Fruit fly (Drosophila melanogaster) whole organism, embryonic: Measurements from ENCODE around the gene Myo95E.
A peak's percentile ranks its signal among the peaks of the same experiment; 100 is the strongest.

Experiments
- Ada2b ChIP-seq: fragments of 200-800 bp; sonication (Bioruptor generic); IDR thresholded peaks from 2 replicates; pipeline ENCODE4 v1.3.6; 2022; ENCODE audit warnings: missing biosample characterization, missing genetic modification characterization
- Aef1 ChIP-seq: fragments of 200-800 bp; sonication (Bioruptor generic); IDR thresholded peaks from 3 replicates; pipeline ENCODE4 v1.3.6; 2022; ENCODE audit warnings: missing biosample characterization, missing genetic modification characterization
- Antp ChIP-seq: fragments of 200-800 bp; sonication (Bioruptor generic); optimal IDR thresholded peaks from 3 replicates; lab custom pipeline; 2016; ENCODE audit warnings: missing biosample characterization, missing genetic modification characterization
- Atf3 ChIP-seq: fragments of 200-800 bp; sonication (Bioruptor generic); optimal IDR thresholded peaks from 3 replicates; lab custom pipeline; 2016; ENCODE audit warnings: missing biosample characterization, missing genetic modification characterization
- Awh ChIP-seq: fragments of 200-800 bp; sonication (Bioruptor generic); IDR thresholded peaks from 2 replicates; pipeline ENCODE4, ENCODE4 v1.3.6; 2022; ENCODE audit warnings: missing biosample characterization, missing genetic modification characterization
- Bgb ChIP-seq: fragments of 200-800 bp; sonication (Bioruptor generic); IDR thresholded peaks from 2 replicates; pipeline ENCODE4 v1.3.6; 2022; ENCODE audit warnings: missing biosample characterization, missing genetic modification characterization; ENCODE audit not compliant: partially characterized antibody
- Blimp-1 ChIP-seq: fragments of 200-800 bp; sonication (Bioruptor generic); optimal IDR thresholded peaks from 3 replicates; lab custom pipeline; 2018; ENCODE audit warnings: missing biosample characterization, missing genetic modification characterization, mild to moderate bottlenecking, moderate library complexity, missing genetic modification reagents
- C15 ChIP-seq: fragments of 200-800 bp; sonication (Bioruptor generic); IDR thresholded peaks from 3 replicates; pipeline ENCODE4 v1.3.6; 2022; ENCODE audit warnings: missing biosample characterization, missing genetic modification characterization
- CG1024 ChIP-seq: fragments of 200-800 bp; sonication (Bioruptor generic); IDR thresholded peaks from 2 replicates; pipeline ENCODE4 v1.3.6; 2022; ENCODE audit warnings: missing biosample characterization, missing genetic modification characterization
- CG10462 ChIP-seq: fragments of 200-800 bp; sonication (Bioruptor generic); optimal IDR thresholded peaks from 2 replicates; lab custom pipeline; 2016; ENCODE audit warnings: missing biosample characterization, missing genetic modification characterization
- CG10654 ChIP-seq: fragments of 200-800 bp; sonication (Bioruptor generic); optimal IDR thresholded peaks from 2 replicates; lab custom pipeline; 2016; ENCODE audit warnings: missing biosample characterization, missing genetic modification characterization
- CG10959 ChIP-seq: fragments of 200-800 bp; sonication (Bioruptor generic); IDR thresholded peaks from 2 replicates; pipeline ENCODE4 v1.3.6; 2022; ENCODE audit warnings: missing biosample characterization, missing genetic modification characterization
- CG15696 ChIP-seq: fragments of 200-800 bp; sonication (Bioruptor generic); optimal IDR thresholded peaks from 2 replicates; lab custom pipeline; 2019; ENCODE audit warnings: missing biosample characterization, mild to moderate bottlenecking, missing genetic modification characterization, moderate library complexity
- CG17328 ChIP-seq: fragments of 200-800 bp; sonication (Bioruptor generic); IDR thresholded peaks from 2 replicates; pipeline ENCODE4 v1.3.6; 2022; ENCODE audit warnings: missing biosample characterization, missing genetic modification characterization
- CG17829 ChIP-seq: fragments of 200-800 bp; optimal IDR thresholded peaks from 2 replicates; lab custom pipeline; 2019; ENCODE audit warnings: missing biosample characterization, mild to moderate bottlenecking, missing genetic modification characterization, moderate library complexity
- CG18476 ChIP-seq: fragments of 200-800 bp; sonication (Bioruptor generic); optimal IDR thresholded peaks from 2 replicates; lab custom pipeline; 2016; ENCODE audit warnings: missing biosample characterization, mild to moderate bottlenecking, missing genetic modification characterization
- CG2202 ChIP-seq: fragments of 200-800 bp; sonication (Bioruptor generic); optimal IDR thresholded peaks from 2 replicates; lab custom pipeline; 2018; ENCODE audit warnings: missing biosample characterization, mild to moderate bottlenecking, missing genetic modification characterization
- CG2712 ChIP-seq: fragments of 200-800 bp; optimal IDR thresholded peaks from 3 replicates; lab custom pipeline; 2019; ENCODE audit warnings: missing biosample characterization, mild to moderate bottlenecking, missing genetic modification characterization, moderate library complexity
- CG31365 ChIP-seq: fragments of 200-800 bp; sonication (Bioruptor generic); optimal IDR thresholded peaks from 2 replicates; lab custom pipeline; 2018; ENCODE audit warnings: missing biosample characterization, mild to moderate bottlenecking, missing genetic modification characterization
- CG32532 ChIP-seq: fragments of 200-800 bp; sonication (Bioruptor generic); IDR thresholded peaks from 2 replicates; pipeline ENCODE4 v1.3.6; 2022; ENCODE audit warnings: missing biosample characterization, missing genetic modification characterization
- CG33213 ChIP-seq: fragments of 200-800 bp; sonication (Bioruptor generic); optimal IDR thresholded peaks from 3 replicates; lab custom pipeline; 2016; ENCODE audit warnings: missing biosample characterization, missing genetic modification characterization
- CG3407 ChIP-seq: fragments of 200-800 bp; sonication (Bioruptor generic); optimal IDR thresholded peaks from 2 replicates; lab custom pipeline; 2018; ENCODE audit warnings: missing biosample characterization, mild to moderate bottlenecking, missing genetic modification characterization
- CG34376 ChIP-seq: fragments of 200-800 bp; sonication (Bioruptor generic); optimal IDR thresholded peaks from 2 replicates; lab custom pipeline; 2018; ENCODE audit warnings: missing biosample characterization, mild to moderate bottlenecking, missing genetic modification characterization
- CG4404 ChIP-seq: fragments of 200-800 bp; sonication (Bioruptor generic); IDR thresholded peaks from 2 replicates; pipeline ENCODE4 v1.3.6; 2022; ENCODE audit warnings: missing biosample characterization, missing genetic modification characterization
- CG7987 ChIP-seq: fragments of 200-800 bp; sonication (Bioruptor generic); optimal IDR thresholded peaks from 2 replicates; lab custom pipeline; 2018; ENCODE audit warnings: missing biosample characterization, mild to moderate bottlenecking, missing genetic modification characterization, moderate library complexity
- CG8478 ChIP-seq: fragments of >200 bp; optimal IDR thresholded peaks from 2 replicates; lab custom pipeline; 2018
- Elba2 ChIP-seq: fragments of 200-800 bp; sonication (Bioruptor generic); optimal IDR thresholded peaks from 3 replicates; lab custom pipeline; 2016; ENCODE audit warnings: missing biosample characterization, missing genetic modification characterization
- H15 ChIP-seq: fragments of 200-800 bp; sonication (Bioruptor generic); IDR thresholded peaks from 3 replicates; pipeline ENCODE4 v1.3.6; 2022; ENCODE audit warnings: missing biosample characterization, missing genetic modification characterization
- HLH3B ChIP-seq: fragments of 200-800 bp; sonication (Bioruptor generic); IDR thresholded peaks from 2 replicates; pipeline ENCODE4 v1.3.6; 2022; ENCODE audit warnings: missing biosample characterization, missing genetic modification characterization
- Hand ChIP-seq: fragments of 200-800 bp; sonication (Bioruptor generic); optimal IDR thresholded peaks from 2 replicates; lab custom pipeline; 2017; ENCODE audit warnings: mild to moderate bottlenecking, missing biosample characterization, missing genetic modification reagents, missing genetic modification characterization
- Med ChIP-seq: fragments of 200-800 bp; sonication (Bioruptor generic); peaks from one replicate; lab custom pipeline; 2016; ENCODE audit warnings: missing biosample characterization, missing genetic modification characterization, mild to moderate bottlenecking, inconsistent platforms, moderate library complexity
- Mes4 ChIP-seq: fragments of 200-800 bp; sonication (Bioruptor generic); optimal IDR thresholded peaks from 2 replicates; lab custom pipeline; 2016; ENCODE audit warnings: missing biosample characterization, missing genetic modification characterization
- Nf-YA ChIP-seq: fragments of 200-800 bp; sonication (Bioruptor generic); IDR thresholded peaks from 2 replicates; pipeline ENCODE4 v1.3.6; 2022; ENCODE audit warnings: missing biosample characterization, missing genetic modification characterization
- Stat92E ChIP-seq, 3 experiments: fragments of >200 bp in 2 of 3; fragments of 200-800 bp in 1 of 3; sonication (Bioruptor generic) in 1 of 3; optimal IDR thresholded peaks; 2 replicates each; lab custom pipeline; 2017 to 2019; ENCODE audit warnings: missing biosample characterization in 3 of 3, missing genetic modification characterization in 3 of 3, mild to moderate bottlenecking in 1 of 3, moderate library complexity in 1 of 3
- ac ChIP-seq: fragments of 200-800 bp; sonication (Bioruptor generic); optimal IDR thresholded peaks from 3 replicates; lab custom pipeline; 2017; ENCODE audit warnings: missing biosample characterization, mild to moderate bottlenecking, missing genetic modification characterization
- ara ChIP-seq: fragments of 200-800 bp; sonication (Bioruptor generic); IDR thresholded peaks from 2 replicates; pipeline ENCODE4 v1.3.6; 2022; ENCODE audit warnings: missing biosample characterization, missing genetic modification characterization
- az2 ChIP-seq: fragments of 200-800 bp; sonication (Bioruptor generic); optimal IDR thresholded peaks from 3 replicates; lab custom pipeline; 2016; ENCODE audit warnings: missing biosample characterization, missing genetic modification characterization
- bbx ChIP-seq: fragments of 200-800 bp; sonication (Bioruptor generic); IDR thresholded peaks from 2 replicates; pipeline ENCODE4 v1.3.6; 2022; ENCODE audit warnings: missing biosample characterization, missing genetic modification characterization; ENCODE audit not compliant: partially characterized antibody
- dimm ChIP-seq: fragments of 200-800 bp; sonication (Bioruptor generic); IDR thresholded peaks from 2 replicates; pipeline ENCODE4 v1.3.6; 2022; ENCODE audit warnings: missing biosample characterization, missing genetic modification characterization
- en ChIP-seq: fragments of 200-800 bp; sonication (Bioruptor generic); optimal IDR thresholded peaks from 2 replicates; lab custom pipeline; 2016; ENCODE audit warnings: missing biosample characterization, missing genetic modification characterization
- eve ChIP-seq, 2 experiments: fragments of >200 bp; optimal IDR thresholded peaks; 2 replicates each; lab custom pipeline; 2017; ENCODE audit warnings: missing biosample characterization in 2 of 2, missing genetic modification characterization in 2 of 2
- ewg ChIP-seq: fragments of 200-800 bp; sonication (Bioruptor generic); optimal IDR thresholded peaks from 3 replicates; lab custom pipeline; 2017; ENCODE audit warnings: mild to moderate bottlenecking, missing biosample characterization, missing genetic modification reagents, missing genetic modification characterization
- exex ChIP-seq: fragments of 200-800 bp; sonication (Bioruptor generic); optimal IDR thresholded peaks from 4 replicates; lab custom pipeline; 2018; ENCODE audit warnings: missing biosample characterization, mild to moderate bottlenecking, missing genetic modification characterization, moderate library complexity
- gfzf ChIP-seq: fragments of 200-800 bp; sonication (Bioruptor generic); optimal IDR thresholded peaks from 2 replicates; lab custom pipeline; 2016; ENCODE audit warnings: missing biosample characterization, mild to moderate bottlenecking, missing genetic modification characterization, moderate library complexity
- hkb ChIP-seq, 2 experiments: fragments of 200-800 bp in 1 of 2; fragments of >200 bp in 1 of 2; sonication (Bioruptor generic) in 1 of 2; IDR thresholded peaks in 1 of 2; optimal IDR thresholded peaks in 1 of 2; 2 replicates each; pipeline versions ENCODE4 v1.3.6 to Lab custom; 2017 to 2022; ENCODE audit warnings: missing biosample characterization in 1 of 2, missing genetic modification characterization in 1 of 2
- pnt ChIP-seq: fragments of 200-800 bp; sonication (Bioruptor generic); optimal IDR thresholded peaks from 3 replicates; lab custom pipeline; 2016; ENCODE audit warnings: missing biosample characterization, missing genetic modification characterization
- repo ChIP-seq: fragments of 200-800 bp; sonication (Bioruptor generic); optimal IDR thresholded peaks from 2 replicates; lab custom pipeline; 2016; ENCODE audit warnings: missing biosample characterization, missing genetic modification characterization
- so ChIP-seq: fragments of 200-800 bp; sonication (Bioruptor generic); IDR thresholded peaks from 3 replicates; pipeline ENCODE4 v1.3.6; 2022; ENCODE audit warnings: missing biosample characterization, missing genetic modification characterization
- tll ChIP-seq, 2 experiments: fragments of 200-800 bp in 1 of 2; fragments of >200 bp in 1 of 2; sonication (Bioruptor generic) in 1 of 2; optimal IDR thresholded peaks; 2 replicates each; lab custom pipeline; 2017 to 2019; ENCODE audit warnings: missing biosample characterization in 2 of 2, missing genetic modification characterization in 2 of 2, mild to moderate bottlenecking in 1 of 2, moderate library complexity in 1 of 2
- vfl ChIP-seq: fragments of 200-800 bp; sonication (Bioruptor generic); optimal IDR thresholded peaks from 2 replicates; lab custom pipeline; 2016; ENCODE audit warnings: missing biosample characterization, missing genetic modification characterization
- wek ChIP-seq: fragments of 200-800 bp; sonication (Bioruptor generic); optimal IDR thresholded peaks from 3 replicates; lab custom pipeline; 2018; ENCODE audit warnings: missing biosample characterization, mild to moderate bottlenecking, missing genetic modification characterization, moderate library complexity

The Myo95E gene

DNA sequence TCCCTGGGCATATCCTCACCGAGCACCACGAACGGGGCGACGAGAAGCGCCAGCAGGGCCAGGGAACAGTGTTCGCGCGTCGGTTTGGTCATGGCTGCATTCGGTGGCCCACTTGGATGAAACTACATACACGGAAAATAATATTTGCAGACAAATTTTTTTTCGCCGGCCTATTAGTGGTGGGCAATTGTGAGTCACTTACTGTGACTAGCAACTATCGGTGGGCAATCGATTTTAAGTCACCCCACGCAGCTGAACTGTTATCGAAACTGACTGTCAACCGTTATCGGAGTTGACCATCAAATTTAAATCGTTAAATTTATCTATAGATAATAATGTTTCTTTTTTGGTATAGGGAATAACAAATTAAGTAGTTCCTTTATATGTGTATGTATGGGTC, 8.1 kb upstream of the Myo95E start, which contains the start of gene CG5510 (continued):
- no peak for TF ChIP-seq CG31365
- TF ChIP-seq wek (GFP tag; lab: Kevin White, UChicago), result no peak
- TF ChIP-seq az2 (GFP tag; lab: Kevin White, UChicago), result peak; percentile 16
- no peak for TF ChIP-seq so (GFP tag; lab: Robert Waterston, UW)
- peak; percentile 76 for TF ChIP-seq CG2712 (tag; lab: Kevin White, UChicago)
- TF ChIP-seq Med (GFP tag; lab: Kevin White, UChicago), result peak; percentile 97
- no peak for TF ChIP-seq CG10462
- peak; percentile 71 for TF ChIP-seq CG17829 (tag; lab: Kevin White, UChicago)
- TF ChIP-seq CG17328 (GFP tag; lab: Robert Waterston, UW), result no peak
- TF ChIP-seq CG10654 (GFP tag; lab: Kevin White, UChicago), result no peak
- no peak for TF ChIP-seq CG8478 (lab: Kevin White, UChicago)
- TF ChIP-seq CG33213 (GFP tag; lab: Kevin White, UChicago), result peak; percentile 11
- TF ChIP-seq gfzf (GFP tag; lab: Kevin White, UChicago), result peak; percentile 43
- TF ChIP-seq C15 (GFP tag; lab: Robert Waterston, UW), result no peak
- TF ChIP-seq Mes4 (GFP tag; lab: Kevin White, UChicago), result no peak
- no peak for TF ChIP-seq Hand (GFP tag; lab: Kevin White, UChicago)
- TF ChIP-seq repo, result peak; percentile 18
- peak; percentile 52 for TF ChIP-seq vfl (GFP tag; lab: Kevin White, UChicago)
- no peak for TF ChIP-seq tll (GFP tag; optimal IDR thresholded peaks at IDR 0.05; lab: Kevin White, UChicago)
- TF ChIP-seq Elba2 (GFP tag; lab: Kevin White, UChicago), result peak; percentile 33
- TF ChIP-seq CG1024 (GFP tag; lab: Robert Waterston, UW), result no peak
- no peak for TF ChIP-seq Nf-YA (GFP tag; lab: Robert Waterston, UW)
- peak; percentile 12 for TF ChIP-seq en (GFP tag; lab: Kevin White, UChicago)
- no peak for TF ChIP-seq eve (GFP tag; optimal IDR thresholded peaks at IDR 0.05; lab: Kevin White, UChicago)
- no peak for TF ChIP-seq ara
- TF ChIP-seq Stat92E (GFP tag; optimal IDR thresholded peaks at IDR 0.05; lab: Kevin White, UChicago), result peak in 1 of 3 experiments; percentile 42
- peak; percentile 48 for TF ChIP-seq CG7987
- peak; percentile 33 for TF ChIP-seq CG18476
- TF ChIP-seq pnt (GFP tag; lab: Kevin White, UChicago), result peak; percentile 7
- no peak for TF ChIP-seq exex
- TF ChIP-seq CG34376 (GFP tag; lab: Kevin White, UChicago), result peak; percentile 22
- TF ChIP-seq hkb (optimal IDR thresholded peaks at IDR 0.05; lab: Kevin White, UChicago), result no peak
- TF ChIP-seq hkb (GFP tag; IDR thresholded peaks at IDR 0.05; lab: Robert Waterston, UW), result no peak
- peak; percentile 25 for TF ChIP-seq Blimp-1 (GFP tag; lab: Kevin White, UChicago)
- peak; percentile 65 for TF ChIP-seq CG32532 (GFP tag; lab: Robert Waterston, UW)
- TF ChIP-seq CG3407, result no peak
- peak; percentile 57; the same call in 2 of the 3 replicates for TF ChIP-seq Aef1 (GFP tag; lab: Robert Waterston, UW)
- no peak for TF ChIP-seq ac (GFP tag; lab: Kevin White, UChicago)
- TF ChIP-seq Antp (GFP tag; lab: Kevin White, UChicago), result peak; percentile 65
- peak; percentile 98 for TF ChIP-seq bbx (GFP tag; lab: Robert Waterston, UW)
- peak; percentile 99 for TF ChIP-seq Bgb
- peak; percentile 47 for TF ChIP-seq HLH3B (GFP tag; lab: Robert Waterston, UW)
- peak; percentile 9 for TF ChIP-seq Atf3 (GFP tag; lab: Kevin White, UChicago)
- no peak for TF ChIP-seq H15 (GFP tag; lab: Robert Waterston, UW)
- TF ChIP-seq CG15696 (tag; lab: Kevin White, UChicago), result no peak
- no peak for TF ChIP-seq CG2202
- TF ChIP-seq Awh (GFP tag; lab: Robert Waterston, UW), result no peak
- no peak; the same call in 1 of the 2 replicates for TF ChIP-seq CG4404 (GFP tag; lab: Robert Waterston, UW)
- peak; percentile 27 for TF ChIP-seq ewg (GFP tag; lab: Kevin White, UChicago)
- no peak for TF ChIP-seq Ada2b (GFP tag; lab: Robert Waterston, UW)
- no peak for TF ChIP-seq CG10959
- no peak for TF ChIP-seq dimm (GFP tag; lab: Robert Waterston, UW)
